Worm (Caenorhabditis elegans) whole organism, L4/young adult: ENCODE data around the gene srx-45.

Source experiments
- W03F9.2 ChIP-seq: fragments of 150-350 bp; optimal IDR thresholded peaks from 2 replicates; lab custom pipeline; 2014; ENCODE audit warnings: missing biosample characterization, missing genetic modification characterization
- dao-5 ChIP-seq: sonication (generic microtip); optimal IDR thresholded peaks from 2 replicates; lab custom pipeline; 2016; ENCODE audit warnings: missing genotype, missing genetic modification characterization, moderate library complexity, missing compliant biosample characterization
- him-1 ChIP-seq: sonication (generic microtip); optimal IDR thresholded peaks from 2 replicates; lab custom pipeline; 2016; ENCODE audit warnings: missing genotype, missing genetic modification reagents, missing genetic modification characterization, missing compliant biosample characterization

- TF ChIP-seq him-1 (tag; lab: Kevin White, UChicago) (no peak), W03F9.2 (tag; lab: Kevin White, UChicago) (no peak), dao-5 (tag; lab: Kevin White, UChicago) (no peak)
Measured at ce11 chrIII:9270183-9270582, 36.3 kb downstream of the srx-45 start.
